Worm (Caenorhabditis elegans) whole organism, late embryonic: ENCODE results near the gene F35H8.2.

Experiments used
- C08G9.2 ChIP-seq: sonication (generic microtip); optimal IDR thresholded peaks from 2 replicates; lab custom pipeline; 2016; ENCODE audit warnings: mild to moderate bottlenecking, missing genetic modification characterization, moderate library complexity, missing compliant biosample characterization
- Y22D7AL.16 ChIP-seq: sonication (generic microtip); optimal IDR thresholded peaks from 2 replicates; lab custom pipeline; 2016; ENCODE audit warnings: missing genetic modification characterization, missing compliant biosample characterization
- ceh-14 ChIP-seq: sonication (generic microtip); optimal IDR thresholded peaks from 2 replicates; lab custom pipeline; 2016; ENCODE audit warnings: missing genotype, missing genetic modification characterization, missing compliant biosample characterization
- ceh-18 ChIP-seq: sonication (generic microtip); optimal IDR thresholded peaks from 2 replicates; lab custom pipeline; 2016; ENCODE audit warnings: missing genetic modification characterization, missing compliant biosample characterization
- ceh-2 ChIP-seq: sonication (generic microtip); optimal IDR thresholded peaks from 2 replicates; lab custom pipeline; 2016; ENCODE audit warnings: missing genotype, missing genetic modification characterization, missing compliant biosample characterization
- ceh-22 ChIP-seq: sonication (generic microtip); optimal IDR thresholded peaks from 2 replicates; lab custom pipeline; 2017; ENCODE audit warnings: missing biosample characterization, missing genetic modification characterization
- ceh-24 ChIP-seq: sonication (generic microtip); optimal IDR thresholded peaks from 2 replicates; lab custom pipeline; 2016; ENCODE audit warnings: mild to moderate bottlenecking, missing genetic modification characterization, missing compliant biosample characterization
- ceh-30 ChIP-seq: fragments of 150-350 bp; optimal IDR thresholded peaks from 2 replicates; lab custom pipeline; 2014; ENCODE audit warnings: missing biosample characterization, missing genetic modification characterization
- ceh-48 ChIP-seq: sonication (generic microtip); optimal IDR thresholded peaks from 2 replicates; lab custom pipeline; 2016; ENCODE audit warnings: missing genetic modification characterization, inconsistent platforms, missing compliant biosample characterization
- ceh-6 ChIP-seq: fragments of 200-800 bp; sonication (Bioruptor generic); optimal IDR thresholded peaks from 2 replicates; lab custom pipeline; 2018; ENCODE audit warnings: mild to moderate bottlenecking, missing genetic modification characterization, missing compliant biosample characterization
- dve-1 ChIP-seq: sonication (generic microtip); optimal IDR thresholded peaks from 2 replicates; lab custom pipeline; 2017; ENCODE audit warnings: antibody characterized with exemption, mild to moderate bottlenecking, missing genetic modification characterization, missing compliant biosample characterization
- elt-4 ChIP-seq: sonication (generic microtip); optimal IDR thresholded peaks from 2 replicates; lab custom pipeline; 2016; ENCODE audit warnings: missing genetic modification characterization, missing compliant biosample characterization
- ets-4 ChIP-seq: sonication (generic microtip); optimal IDR thresholded peaks from 2 replicates; lab custom pipeline; 2016; ENCODE audit warnings: missing genetic modification characterization, missing compliant biosample characterization
- fkh-10 ChIP-seq: fragments of 150-350 bp; optimal IDR thresholded peaks from 2 replicates; lab custom pipeline; 2014; ENCODE audit warnings: missing biosample characterization, missing genetic modification reagents, missing genetic modification characterization
- fkh-6 ChIP-seq: sonication (generic microtip); optimal IDR thresholded peaks from 2 replicates; lab custom pipeline; 2016; ENCODE audit warnings: missing genetic modification characterization, missing compliant biosample characterization
- hlh-13 ChIP-seq: fragments of 200-800 bp; sonication (Bioruptor generic); optimal IDR thresholded peaks from 2 replicates; lab custom pipeline; 2018; ENCODE audit warnings: mild to moderate bottlenecking, missing genetic modification characterization, missing compliant biosample characterization
- hlh-15 ChIP-seq: sonication (generic microtip); optimal IDR thresholded peaks from 2 replicates; lab custom pipeline; 2016; ENCODE audit warnings: missing genetic modification characterization, missing compliant biosample characterization
- hlh-30 ChIP-seq: sonication (generic microtip); optimal IDR thresholded peaks from 2 replicates; lab custom pipeline; 2017; ENCODE audit warnings: antibody characterized with exemption, missing genetic modification characterization, missing compliant biosample characterization; ENCODE audit not compliant: insufficient read depth
- lin-11 ChIP-seq: fragments of 200-800 bp; sonication (Bioruptor generic); optimal IDR thresholded peaks from 2 replicates; lab custom pipeline; 2018; ENCODE audit warnings: mild to moderate bottlenecking, missing genetic modification characterization, missing compliant biosample characterization
- mec-3 ChIP-seq: sonication (generic microtip); optimal IDR thresholded peaks from 2 replicates; lab custom pipeline; 2016; ENCODE audit warnings: borderline replicate concordance, missing genetic modification characterization, missing compliant biosample characterization
- nhr-11 ChIP-seq: fragments of 150-350 bp; optimal IDR thresholded peaks from 2 replicates; lab custom pipeline; 2014; ENCODE audit warnings: missing biosample characterization, missing genetic modification characterization
- nhr-232 ChIP-seq: sonication (generic microtip); optimal IDR thresholded peaks from 2 replicates; lab custom pipeline; 2016; ENCODE audit warnings: missing genetic modification characterization, missing compliant biosample characterization
- npax-4 ChIP-seq: sonication (generic microtip); optimal IDR thresholded peaks from 2 replicates; lab custom pipeline; 2016; ENCODE audit warnings: missing genetic modification characterization, missing compliant biosample characterization
- odd-2 ChIP-seq: sonication (generic microtip); optimal IDR thresholded peaks from 2 replicates; lab custom pipeline; 2017; ENCODE audit warnings: antibody characterized with exemption, mild to moderate bottlenecking, missing genetic modification characterization, missing compliant biosample characterization
- pha-2 ChIP-seq: sonication (generic microtip); optimal IDR thresholded peaks from 2 replicates; lab custom pipeline; 2017; ENCODE audit warnings: mild to moderate bottlenecking, missing genetic modification characterization, missing compliant biosample characterization
- pqm-1 ChIP-seq: sonication (generic microtip); optimal IDR thresholded peaks from 2 replicates; lab custom pipeline; 2016; ENCODE audit warnings: missing genetic modification characterization, missing compliant biosample characterization
- sox-2 ChIP-seq: fragments of 200-800 bp; sonication (Bioruptor generic); IDR thresholded peaks from 2 replicates; pipeline ENCODE4 v1.3.6; 2022; ENCODE audit warnings: missing genetic modification reagents, missing genetic modification characterization, missing compliant biosample characterization
- syd-9 ChIP-seq: sonication (generic microtip); optimal IDR thresholded peaks from 2 replicates; lab custom pipeline; 2016; ENCODE audit warnings: mild to moderate bottlenecking, missing genetic modification characterization, moderate library complexity, missing compliant biosample characterization
- ttx-3 ChIP-seq: sonication (generic microtip); optimal IDR thresholded peaks from 2 replicates; lab custom pipeline; 2016; ENCODE audit warnings: missing genetic modification reagents, missing genetic modification characterization, missing compliant biosample characterization
- unc-3 ChIP-seq, 2 experiments: fragments of 200-800 bp in 1 of 2; sonication (Bioruptor generic) in 1 of 2; sonication (generic microtip) in 1 of 2; conservative IDR thresholded peaks in 1 of 2; optimal IDR thresholded peaks in 1 of 2; 2 replicates each; pipeline versions ENCODE4 v1.3.6 to Lab custom; 2016 to 2022; ENCODE audit warnings: missing compliant biosample characterization in 2 of 2, missing genetic modification characterization in 2 of 2, missing genetic modification reagents in 1 of 2
- unc-42 ChIP-seq: sonication (generic microtip); optimal IDR thresholded peaks from 2 replicates; lab custom pipeline; 2016; ENCODE audit warnings: missing genotype, missing genetic modification characterization, missing compliant biosample characterization

F35H8.2 gene

ce11 chrII:9591071-9591470 lies 35.8 kb downstream of the F35H8.2 start, which contains the start of the genes E02H1.1 and tag-124 (continued):
- TF ChIP-seq elt-4: no peak
- no peak for TF ChIP-seq ceh-6 (GFP tag; lab: Kevin White, UChicago)
- no peak for TF ChIP-seq ceh-18 (tag; lab: Kevin White, UChicago)
- no peak for TF ChIP-seq pha-2 (tag; lab: Kevin White, UChicago)
- peak; percentile 93 for TF ChIP-seq ceh-2
- TF ChIP-seq nhr-232: no peak
- TF ChIP-seq odd-2 (tag; lab: Kevin White, UChicago): no peak
- TF ChIP-seq lin-11: no peak
- no peak for TF ChIP-seq Y22D7AL.16
- no peak for TF ChIP-seq ceh-22 (tag; lab: Kevin White, UChicago)
- TF ChIP-seq C08G9.2 (tag; lab: Kevin White, UChicago): peak; percentile 93
- TF ChIP-seq syd-9: no peak
- no peak for TF ChIP-seq sox-2 (GFP tag; lab: Robert Waterston, UW)
- TF ChIP-seq unc-3 (GFP tag; conservative IDR thresholded peaks at IDR 0.05; lab: Robert Waterston, UW): no peak
- TF ChIP-seq unc-3 (tag; optimal IDR thresholded peaks at IDR 0.05; lab: Kevin White, UChicago): no peak
- no peak for TF ChIP-seq npax-4

ce11 chrII:9592737-9593136 lies 37.4 kb downstream of the F35H8.2 start, which contains the start of gene parp-2:
parp-2 (plus strand) TSS chrII:9593037.
- TF ChIP-seq fkh-10 (GFP tag; lab: Kevin White, UChicago) (no peak), ceh-22 (tag; lab: Kevin White, UChicago) (no peak), ttx-3 (tag; lab: Kevin White, UChicago) (no peak), nhr-11 (tag; lab: Kevin White, UChicago) (no peak), ceh-30 (tag; lab: Kevin White, UChicago) (no peak), ceh-18 (tag; lab: Kevin White, UChicago) (no peak), unc-3 (GFP tag; conservative IDR thresholded peaks at IDR 0.05; lab: Robert Waterston, UW) (no peak), unc-3 (tag; optimal IDR thresholded peaks at IDR 0.05; lab: Kevin White, UChicago) (no peak), hlh-30 (tag; lab: Kevin White, UChicago) (no peak), C08G9.2 (tag; lab: Kevin White, UChicago) (no peak), ceh-14 (tag; lab: Kevin White, UChicago) (no peak), unc-42 (tag; lab: Kevin White, UChicago) (no peak), hlh-13 (GFP tag; lab: Kevin White, UChicago) (no peak), ceh-48 (tag; lab: Kevin White, UChicago) (no peak), fkh-6 (tag; lab: Kevin White, UChicago) (no peak), ceh-24 (tag; lab: Kevin White, UChicago) (no peak), dve-1 (tag; lab: Kevin White, UChicago) (no peak)

DNA sequence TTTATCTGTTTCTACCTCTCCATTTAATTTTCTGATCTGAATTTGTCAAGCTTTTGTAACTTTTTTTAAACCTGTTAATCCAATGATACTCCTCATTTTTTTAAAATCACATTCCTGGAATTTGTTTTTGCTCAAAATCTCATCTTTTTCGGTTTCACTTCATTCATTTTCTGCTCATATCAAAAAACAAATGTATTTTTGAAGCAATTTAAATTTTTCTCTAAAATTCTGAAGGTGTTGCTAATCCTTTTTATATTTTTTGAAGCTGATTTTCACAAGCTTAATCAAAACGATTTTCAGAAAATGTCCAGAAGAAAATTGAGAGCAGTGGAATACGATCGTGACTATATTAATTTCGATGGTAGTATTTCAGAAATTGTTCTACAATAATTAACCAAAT lies 39.6 kb downstream of the F35H8.2 start, which contains the start of gene E02H1.5:
TSS of gene E02H1.5 (plus strand) at position 301 of the 400 bp plus-strand sequence.
- no peak for TF ChIP-seq pqm-1 (tag; lab: Kevin White, UChicago)
- TF ChIP-seq ets-4 (tag; lab: Kevin White, UChicago): no peak
- TF ChIP-seq hlh-15 (tag; lab: Kevin White, UChicago): no peak

DNA sequence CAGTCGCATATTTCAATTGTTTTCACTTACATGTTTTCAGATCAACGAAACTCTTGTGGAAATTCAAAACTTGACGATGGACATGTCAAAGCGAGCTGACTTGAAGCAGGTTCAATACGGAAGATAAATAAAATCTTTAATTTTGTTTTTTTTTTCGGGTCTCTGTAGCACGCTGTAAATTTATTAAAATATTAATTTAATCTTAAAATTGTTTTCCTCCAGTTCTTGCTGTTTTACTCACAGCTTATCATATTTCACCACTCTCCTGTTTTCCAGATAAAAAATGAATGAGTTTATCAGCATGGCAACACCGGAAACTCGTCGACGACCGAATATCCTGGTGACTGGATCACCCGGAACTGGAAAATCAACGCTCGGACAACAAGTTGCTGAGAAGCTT lies 41.1 kb downstream of the F35H8.2 start, which contains the start of gene E02H1.6:
TSS of gene E02H1.6 (plus strand) at position 301 of the 400 bp plus-strand sequence.
- TF ChIP-seq C08G9.2 (tag; lab: Kevin White, UChicago): no peak
- TF ChIP-seq, all 69 proteins: peak for 0

- TF ChIP-seq mec-3 (tag; lab: Kevin White, UChicago) (no peak), Y22D7AL.16 (no peak)
These were observed 42.3 kb downstream of the F35H8.2 start, which contains the start of gene mrpl-53 for ce11 chrII:9597516-9598047. mrpl-53 (plus strand) TSS chrII:9597622.
